Worm (Caenorhabditis elegans) whole organism, L2 larva: ENCODE measurements around the gene srd-74.

Source experiments
- R02D3.7 ChIP-seq: fragments of 150-350 bp; optimal IDR thresholded peaks from 2 replicates; lab custom pipeline; 2014; ENCODE audit warnings: missing biosample characterization, missing genetic modification characterization
- ZK546.5 ChIP-seq: sonication (generic microtip); optimal IDR thresholded peaks from 2 replicates; lab custom pipeline; 2017; ENCODE audit warnings: missing biosample characterization, missing genetic modification characterization
- aly-2 ChIP-seq: fragments of 150-350 bp; optimal IDR thresholded peaks from 2 replicates; lab custom pipeline; 2014; ENCODE audit warnings: missing biosample characterization, missing genetic modification characterization
- elt-3 ChIP-seq: sonication (generic microtip); optimal IDR thresholded peaks from 2 replicates; lab custom pipeline; 2017; ENCODE audit warnings: missing biosample characterization, missing genetic modification characterization
- fos-1 ChIP-seq: fragments of 150-350 bp; optimal IDR thresholded peaks from 2 replicates; lab custom pipeline; 2014; ENCODE audit warnings: missing biosample characterization, missing genetic modification characterization
- lin-13 ChIP-seq: fragments of 150-350 bp; optimal IDR thresholded peaks from 2 replicates; lab custom pipeline; 2014; ENCODE audit warnings: missing biosample characterization, missing genetic modification reagents, missing genetic modification characterization
- lin-39 ChIP-seq: fragments of 150-350 bp; optimal IDR thresholded peaks from 2 replicates; lab custom pipeline; 2014; ENCODE audit warnings: missing biosample characterization, missing genetic modification reagents, missing genetic modification characterization
- lsy-2 ChIP-seq, 2 experiments: fragments of 150-350 bp in 1 of 2; sonication (generic microtip) in 1 of 2; optimal IDR thresholded peaks; 2 replicates each; lab custom pipeline; 2014 to 2017; ENCODE audit warnings: missing biosample characterization in 2 of 2, missing genetic modification characterization in 2 of 2
- skn-1 ChIP-seq: sonication (generic microtip); optimal IDR thresholded peaks from 2 replicates; lab custom pipeline; 2017; ENCODE audit warnings: missing biosample characterization, missing genetic modification characterization
- snpc-4 ChIP-seq: fragments of 150-350 bp; optimal IDR thresholded peaks from 2 replicates; lab custom pipeline; 2014; ENCODE audit warnings: missing biosample characterization, missing genetic modification characterization
- unc-39 ChIP-seq: fragments of 150-350 bp; optimal IDR thresholded peaks from 2 replicates; lab custom pipeline; 2014; ENCODE audit warnings: missing biosample characterization, missing genetic modification characterization
- zag-1 ChIP-seq: fragments of 150-350 bp; optimal IDR thresholded peaks from 2 replicates; lab custom pipeline; 2014; ENCODE audit warnings: missing biosample characterization, missing genetic modification characterization
- ztf-11 ChIP-seq: sonication (generic microtip); optimal IDR thresholded peaks from 2 replicates; lab custom pipeline; 2017; ENCODE audit warnings: missing biosample characterization, missing genetic modification characterization
- ztf-4 ChIP-seq: fragments of 150-350 bp; optimal IDR thresholded peaks from 2 replicates; lab custom pipeline; 2014; ENCODE audit warnings: missing biosample characterization, missing genetic modification characterization

- TF ChIP-seq aly-2 (no peak), elt-3 (tag; lab: Kevin White, UChicago) (no peak), fos-1 (tag; lab: Kevin White, UChicago) (no peak), ztf-11 (tag; lab: Kevin White, UChicago) (no peak), ZK546.5 (tag; lab: Kevin White, UChicago) (no peak), lin-39 (no peak), skn-1 (tag; lab: Kevin White, UChicago) (no peak), R02D3.7 (tag; lab: Kevin White, UChicago) (no peak), zag-1 (tag; lab: Kevin White, UChicago) (no peak), unc-39 (tag; lab: Kevin White, UChicago) (no peak), lin-13 (no peak), snpc-4 (tag; lab: Kevin White, UChicago) (no peak), lsy-2 (tag; optimal IDR thresholded peaks at IDR 0.05; lab: Kevin White, UChicago) (no peak), ztf-4 (tag; lab: Kevin White, UChicago) (no peak)
Measured at ce11 chrIII:11737527-11737926, 44.4 kb upstream of the srd-74 start, which contains the start of gene sup-1.
